Fruit fly (Drosophila melanogaster) whole organism, larva: Measurements from ENCODE around the gene Nepl16.

Source experiments
- noc ChIP-seq: fragments of 200-800 bp; sonication (Bioruptor generic); optimal IDR thresholded peaks from 3 replicates; lab custom pipeline; 2019; ENCODE audit warnings: missing biosample characterization, mild to moderate bottlenecking, missing genetic modification characterization, moderate library complexity

The Nepl16 gene

DNA sequence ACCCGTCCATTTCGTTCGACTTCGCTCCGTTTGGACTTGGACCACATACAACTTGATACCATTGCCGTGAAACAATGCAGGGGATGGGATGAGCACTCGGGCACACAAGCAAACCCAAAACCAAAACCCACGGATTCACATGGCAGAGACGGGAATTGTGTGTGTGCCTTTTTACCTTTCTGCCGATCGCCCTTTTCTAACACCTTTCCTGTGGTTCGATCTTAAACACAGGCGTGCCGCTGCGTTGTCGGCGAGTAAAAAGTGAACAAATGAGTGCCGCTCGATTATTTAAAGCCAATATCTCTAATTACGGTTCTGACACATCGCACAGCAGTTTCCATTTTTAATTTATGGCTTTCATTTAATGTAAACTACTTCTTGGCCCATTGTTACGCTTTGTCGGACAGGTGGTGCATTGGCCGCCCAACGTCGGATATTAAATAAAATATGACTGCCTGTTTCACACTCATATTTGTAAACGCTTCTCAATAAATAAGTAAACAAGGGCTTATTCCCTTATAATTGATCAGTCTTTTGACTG, 35.0 kb downstream of the Nepl16 start:
- TF ChIP-seq noc (tag; lab: Kevin White, UChicago), result no peak

DNA sequence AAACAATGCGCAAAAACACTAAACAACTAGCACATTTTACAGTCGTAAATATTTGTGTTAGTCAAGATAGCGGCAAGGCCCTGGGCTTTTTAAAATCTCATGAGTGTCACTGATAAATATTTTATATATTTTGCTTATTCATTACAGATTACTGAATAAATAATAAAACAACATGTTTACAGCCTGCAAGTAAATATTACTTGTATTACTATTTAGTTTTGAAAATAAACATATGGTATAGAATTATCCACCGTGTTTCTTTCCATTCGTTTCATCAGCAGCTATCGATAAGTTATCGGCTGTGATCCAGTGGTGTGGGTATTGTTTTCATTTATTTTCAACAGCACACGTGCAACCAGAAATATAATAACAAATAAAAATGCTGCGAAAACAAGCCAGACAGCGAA, 37.8 kb downstream of the Nepl16 start, which contains the start of the genes shams and CG11920:
shams (minus strand) TSS at position 50 of the 407 bp plus-strand sequence.
CG11920 (plus strand) TSS at position 320 of the 407 bp plus-strand sequence.
- no peak for TF ChIP-seq noc (tag; lab: Kevin White, UChicago)

DNA sequence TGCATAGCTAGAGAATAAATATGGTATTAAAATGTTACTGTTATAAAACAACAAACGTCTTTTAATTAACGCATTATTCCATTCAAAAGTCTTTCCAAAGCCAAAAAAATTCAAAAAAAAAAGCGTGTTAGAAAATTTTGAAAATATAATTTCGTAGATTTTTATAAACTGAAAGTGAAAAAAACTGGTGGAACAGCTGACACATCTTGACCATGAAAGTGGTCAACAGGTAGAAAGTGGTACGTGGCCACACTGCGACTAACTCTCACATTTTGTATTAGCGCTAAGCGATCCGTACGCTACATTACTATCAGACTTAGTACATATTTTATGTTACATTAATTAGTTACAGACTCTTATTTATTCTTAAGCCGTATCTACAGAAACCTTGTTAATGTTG, 41.4 kb downstream of the Nepl16 start, which contains the start of gene CG11836:
CG11836 (plus strand) TSS at position 256 of the 400 bp plus-strand sequence.
- no peak for TF ChIP-seq noc (tag; lab: Kevin White, UChicago)

DNA sequence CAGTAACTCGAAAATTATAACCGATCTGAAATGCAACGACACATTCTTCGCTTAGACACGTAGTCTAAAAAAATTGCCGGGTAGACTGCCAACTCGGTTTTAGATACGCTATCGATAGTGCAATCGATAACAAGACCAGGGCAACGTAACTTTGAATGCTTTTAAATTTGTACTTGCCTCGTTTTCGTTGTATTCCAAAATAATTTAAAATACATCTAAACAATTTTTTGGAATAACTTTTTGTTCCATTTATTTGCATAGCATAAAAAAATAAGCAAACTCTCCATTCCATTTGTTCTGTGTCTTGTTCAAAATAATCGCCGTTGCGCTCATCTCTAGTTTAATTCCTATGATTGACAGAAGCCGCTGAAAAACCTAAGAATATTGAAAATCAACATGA, 42.7 kb downstream of the Nepl16 start, which contains the start of the genes Stt3B and CG11839:
Stt3B (minus strand) TSS at position 69 of the 400 bp plus-strand sequence.
CG11839 (plus strand) TSS at position 359 of the 400 bp plus-strand sequence.
- no peak for TF ChIP-seq noc (tag; lab: Kevin White, UChicago)

DNA sequence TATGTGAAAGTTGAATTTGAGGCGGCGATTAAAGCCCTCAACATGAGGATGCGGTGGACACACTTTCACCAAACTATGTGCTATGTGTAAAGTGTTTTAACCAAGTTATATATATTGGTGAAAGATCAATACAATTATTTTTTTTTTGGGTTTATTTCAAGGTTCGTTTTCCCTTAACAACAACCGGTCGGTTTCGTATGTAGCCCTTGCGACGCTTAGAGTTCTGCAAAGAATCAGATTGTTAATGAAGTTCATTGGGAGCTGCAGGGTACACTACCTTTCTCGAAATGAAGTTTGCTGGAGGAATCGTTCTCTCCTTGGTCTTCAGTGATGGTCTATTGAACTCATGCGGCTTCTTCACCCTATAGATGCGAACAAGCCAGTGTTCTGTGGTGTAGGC, 45.5 kb downstream of the Nepl16 start:
- TF ChIP-seq noc (tag; lab: Kevin White, UChicago), result no peak

DNA sequence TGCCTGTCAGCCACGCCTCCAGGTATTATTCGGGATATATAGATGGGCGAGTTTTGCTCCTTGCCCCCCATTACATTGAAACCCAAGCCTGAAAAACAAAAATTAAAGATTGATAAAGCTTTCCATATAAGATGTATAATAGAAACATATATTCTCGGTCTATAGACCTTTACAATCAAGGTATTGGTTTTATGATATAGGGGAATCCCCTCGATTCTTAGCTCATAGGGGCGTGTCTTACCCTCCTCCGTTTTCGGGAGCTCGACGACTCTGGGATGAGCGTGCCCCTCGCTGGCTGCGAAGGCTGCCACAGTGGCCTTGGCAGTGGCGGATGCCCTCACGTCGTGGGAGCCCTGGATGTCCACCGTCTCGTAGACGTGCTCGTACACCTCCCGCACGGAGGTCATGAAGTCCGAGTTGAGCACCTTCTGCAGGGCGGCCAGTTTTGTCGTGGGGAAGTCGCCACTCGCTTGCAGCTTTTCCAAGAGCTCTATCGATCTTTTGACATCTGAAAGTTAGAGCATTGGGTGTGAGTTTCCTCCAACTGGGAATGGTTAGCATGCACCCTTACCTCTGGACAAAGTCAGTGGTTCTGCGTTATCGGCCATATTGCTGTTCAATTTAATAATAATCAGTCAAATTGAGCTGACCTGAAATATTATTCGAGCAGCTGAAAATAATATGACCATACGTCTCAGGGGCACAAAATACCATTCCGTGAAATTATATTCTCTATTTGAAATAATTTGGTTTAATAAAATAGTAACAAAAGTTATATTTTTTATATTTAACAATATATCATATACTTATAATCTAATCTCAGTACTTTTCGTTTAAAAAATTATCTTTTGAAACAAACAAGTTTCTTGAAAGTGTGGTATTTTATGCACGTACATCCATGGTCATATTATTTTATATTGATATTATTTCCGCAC, 47.1 kb downstream of the Nepl16 start, which contains the start of the genes veli and PQBP1:
veli (minus strand) TSS at position 685 of the 935 bp plus-strand sequence.
PQBP1 (plus strand) TSS at position 885 of the 935 bp plus-strand sequence.
- TF ChIP-seq noc (tag; lab: Kevin White, UChicago), result no peak

DNA sequence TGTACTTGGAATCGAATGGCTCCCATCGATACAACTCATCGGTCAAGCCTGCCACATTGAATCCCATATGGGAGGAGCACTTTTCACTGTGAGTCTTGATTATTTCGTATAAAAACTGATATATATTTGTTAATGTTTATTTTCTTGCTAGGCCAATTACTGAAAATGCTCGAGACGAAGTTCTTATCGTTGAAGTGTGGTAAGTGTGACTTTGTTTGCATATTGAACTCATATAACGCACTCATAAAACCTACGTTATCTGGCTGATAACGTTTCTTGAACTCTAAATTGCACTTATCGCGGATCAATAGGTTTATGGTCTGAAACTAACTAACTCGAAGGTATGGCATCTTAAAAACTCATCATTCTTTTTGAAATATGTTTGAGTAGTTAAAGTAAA, 51.9 kb downstream of the Nepl16 start:
- no peak for TF ChIP-seq noc (tag; lab: Kevin White, UChicago)
